Worm (Caenorhabditis elegans): ENCODE results near the gene C01B10.7.

- no peak for TF ChIP-seq hlh-26 (GFP tag; conservative IDR thresholded peaks at IDR 0.05)
- no peak for TF ChIP-seq snpc-4 (GFP tag; optimal IDR thresholded peaks at IDR 0.05)
- no peak for TF ChIP-seq snpc-4 (tag; optimal IDR thresholded peaks at IDR 0.05)
- TF ChIP-seq T26A5.8 (tag; optimal IDR thresholded peaks at IDR 0.05), result no peak
- TF ChIP-seq ztf-3 (GFP tag; optimal IDR thresholded peaks at IDR 0.05), result no peak
- TF ChIP-seq let-607 (tag; optimal IDR thresholded peaks at IDR 0.05), result no peak
- TF ChIP-seq efl-1 (GFP tag; optimal IDR thresholded peaks at IDR 0.05), result no peak
- TF ChIP-seq ztf-26 (tag; optimal IDR thresholded peaks at IDR 0.05), result no peak
- no peak for TF ChIP-seq unc-62 (GFP tag; optimal IDR thresholded peaks at IDR 0.05)
- TF ChIP-seq attf-5 (GFP tag; optimal IDR thresholded peaks at IDR 0.05), result no peak
Measured at ce11 chrIV:6648625-6649024, 10.3 kb downstream of the C01B10.7 start.
